Fruit fly (Drosophila melanogaster) whole organism, embryonic: ENCODE data around the gene Cortactin.

Experiments used
- Ada2b ChIP-seq: fragments of 200-800 bp; sonication (Bioruptor generic); IDR thresholded peaks from 2 replicates; pipeline ENCODE4 v1.3.6; 2022; ENCODE audit warnings: missing biosample characterization, missing genetic modification characterization
- Adf1 ChIP-seq: fragments of 200-800 bp; sonication (Bioruptor generic); IDR thresholded peaks from 2 replicates; pipeline ENCODE4 v1.3.6; 2022; ENCODE audit warnings: missing biosample characterization, missing genetic modification characterization
- Aef1 ChIP-seq: fragments of 200-800 bp; sonication (Bioruptor generic); IDR thresholded peaks from 3 replicates; pipeline ENCODE4 v1.3.6; 2022; ENCODE audit warnings: missing biosample characterization, missing genetic modification characterization
- BEAF-32 ChIP-seq: fragments of 200-800 bp; sonication (Bioruptor generic); optimal IDR thresholded peaks from 3 replicates; lab custom pipeline; 2017; ENCODE audit warnings: missing biosample characterization, missing genetic modification characterization, mild to moderate bottlenecking, moderate library complexity, missing genetic modification reagents
- CG10267 ChIP-seq: fragments of 200-800 bp; sonication (Bioruptor generic); optimal IDR thresholded peaks from 2 replicates; lab custom pipeline; 2018; ENCODE audit warnings: missing biosample characterization, mild to moderate bottlenecking, missing genetic modification characterization, moderate library complexity
- CG12071 ChIP-seq: fragments of 200-800 bp; sonication (Bioruptor generic); optimal IDR thresholded peaks from 3 replicates; lab custom pipeline; 2018; ENCODE audit warnings: missing biosample characterization, mild to moderate bottlenecking, missing genetic modification characterization
- CG12391 ChIP-seq: fragments of 200-800 bp; sonication (Bioruptor generic); optimal IDR thresholded peaks from 3 replicates; lab custom pipeline; 2018; ENCODE audit warnings: missing biosample characterization, mild to moderate bottlenecking, missing genetic modification characterization, moderate library complexity
- CG12659 ChIP-seq: fragments of 200-800 bp; sonication (Bioruptor generic); optimal IDR thresholded peaks from 3 replicates; lab custom pipeline; 2017; ENCODE audit warnings: mild to moderate bottlenecking, missing biosample characterization, missing genetic modification reagents, missing genetic modification characterization
- CG12942 ChIP-seq: fragments of 200-800 bp; sonication (Bioruptor generic); optimal IDR thresholded peaks from 3 replicates; lab custom pipeline; 2016; ENCODE audit warnings: missing biosample characterization, missing genetic modification characterization
- CG13287 ChIP-seq: fragments of 200-800 bp; sonication (Bioruptor generic); IDR thresholded peaks from 2 replicates; pipeline ENCODE4 v1.3.6; 2022; ENCODE audit warnings: missing biosample characterization, missing genetic modification characterization; ENCODE audit not compliant: partially characterized antibody
- CG15514 ChIP-seq: fragments of 200-800 bp; sonication (Bioruptor generic); optimal IDR thresholded peaks from 3 replicates; lab custom pipeline; 2017; ENCODE audit warnings: missing biosample characterization, missing genetic modification characterization, mild to moderate bottlenecking, moderate library complexity, missing genetic modification reagents
- CG16863 ChIP-seq: fragments of 200-800 bp; sonication (Bioruptor generic); optimal IDR thresholded peaks from 3 replicates; lab custom pipeline; 2016; ENCODE audit warnings: missing biosample characterization, missing genetic modification characterization
- CG17385 ChIP-seq: fragments of 200-800 bp; sonication (Bioruptor generic); optimal IDR thresholded peaks from 3 replicates; lab custom pipeline; 2018; ENCODE audit warnings: missing biosample characterization, mild to moderate bottlenecking, missing genetic modification characterization
- CG2199 ChIP-seq: fragments of 200-800 bp; sonication (Bioruptor generic); IDR thresholded peaks from 3 replicates; pipeline ENCODE4 v1.3.6; 2022; ENCODE audit warnings: missing biosample characterization, missing genetic modification characterization
- CG2889 ChIP-seq: fragments of 200-800 bp; sonication (Bioruptor generic); IDR thresholded peaks from 3 replicates; pipeline ENCODE4 v1.3.6; 2022; ENCODE audit warnings: missing biosample characterization, missing genetic modification characterization
- CG34224 ChIP-seq: fragments of 200-800 bp; sonication (Bioruptor generic); IDR thresholded peaks from 3 replicates; pipeline ENCODE4 v1.3.6; 2022; ENCODE audit warnings: missing biosample characterization, missing genetic modification characterization; ENCODE audit not compliant: partially characterized antibody
- CG4707 ChIP-seq: fragments of 200-800 bp; sonication (Bioruptor generic); optimal IDR thresholded peaks from 2 replicates; lab custom pipeline; 2018; ENCODE audit warnings: missing biosample characterization, mild to moderate bottlenecking, missing genetic modification characterization, moderate library complexity
- CG4730 ChIP-seq: fragments of 200-800 bp; sonication (Bioruptor generic); IDR thresholded peaks from 2 replicates; pipeline ENCODE4 v1.3.6; 2022; ENCODE audit warnings: missing biosample characterization, missing genetic modification characterization
- CG7839 ChIP-seq: fragments of 200-800 bp; sonication (Bioruptor generic); optimal IDR thresholded peaks from 3 replicates; lab custom pipeline; 2018; ENCODE audit warnings: missing biosample characterization, mild to moderate bottlenecking, missing genetic modification characterization, moderate library complexity
- CG9215 ChIP-seq: fragments of 200-800 bp; sonication (Bioruptor generic); IDR thresholded peaks from 2 replicates; pipeline ENCODE4 v1.3.6; 2022; ENCODE audit warnings: missing biosample characterization, missing genetic modification characterization
- CG9932 ChIP-seq: fragments of 200-800 bp; sonication (Bioruptor generic); IDR thresholded peaks from 2 replicates; pipeline ENCODE4 v1.3.6; 2022; ENCODE audit warnings: missing biosample characterization, missing genetic modification characterization
- CkIIα-i1 ChIP-seq: fragments of 200-800 bp; sonication (Bioruptor generic); IDR thresholded peaks from 2 replicates; pipeline ENCODE4 v1.3.6; 2022; ENCODE audit warnings: missing biosample characterization, missing genetic modification characterization
- D ChIP-seq, 2 experiments: fragments of 200-800 bp in 1 of 2; fragments of >200 bp in 1 of 2; sonication (Bioruptor generic) in 1 of 2; optimal IDR thresholded peaks; 2 replicates in 1 of 2; 3 replicates in 1 of 2; lab custom pipeline; 2017; ENCODE audit warnings: mild to moderate bottlenecking in 1 of 2, missing biosample characterization in 1 of 2, missing genetic modification characterization in 1 of 2, missing genetic modification reagents in 1 of 2
- Dip2 ChIP-seq: fragments of 200-800 bp; sonication (Bioruptor generic); IDR thresholded peaks from 2 replicates; pipeline ENCODE4 v1.3.6; 2022; ENCODE audit warnings: missing biosample characterization, missing genetic modification characterization
- Dll ChIP-seq: fragments of 200-800 bp; sonication (Bioruptor generic); IDR thresholded peaks from 4 replicates; pipeline ENCODE4 v1.3.6; 2022; ENCODE audit warnings: missing biosample characterization, missing genetic modification characterization; ENCODE audit not compliant: partially characterized antibody
- Dp ChIP-seq: fragments of 200-800 bp; sonication (Bioruptor generic); optimal IDR thresholded peaks from 2 replicates; lab custom pipeline; 2018; ENCODE audit warnings: missing biosample characterization, mild to moderate bottlenecking, missing genetic modification characterization, moderate library complexity
- E2f1 ChIP-seq: fragments of 200-800 bp; sonication (Bioruptor generic); IDR thresholded peaks from 2 replicates; pipeline ENCODE4 v1.3.6; 2022; ENCODE audit warnings: missing biosample characterization, missing genetic modification characterization
- E2f2 ChIP-seq: fragments of 200-800 bp; sonication (Bioruptor generic); IDR thresholded peaks from 2 replicates; pipeline ENCODE4 v1.3.6; 2022; ENCODE audit warnings: missing biosample characterization, missing genetic modification characterization
- Hmr ChIP-seq: fragments of 200-800 bp; sonication (Bioruptor generic); optimal IDR thresholded peaks from 3 replicates; lab custom pipeline; 2017; ENCODE audit warnings: mild to moderate bottlenecking, missing biosample characterization, missing genetic modification reagents, missing genetic modification characterization
- Lhr ChIP-seq: fragments of 200-800 bp; sonication (Bioruptor generic); optimal IDR thresholded peaks from 3 replicates; lab custom pipeline; 2017; ENCODE audit warnings: mild to moderate bottlenecking, missing biosample characterization, missing genetic modification reagents, missing genetic modification characterization
- Myb ChIP-seq: fragments of 200-800 bp; sonication (Bioruptor generic); optimal IDR thresholded peaks from 2 replicates; lab custom pipeline; 2016; ENCODE audit warnings: missing biosample characterization, missing genetic modification characterization
- Oaz ChIP-seq: fragments of 200-800 bp; sonication (Bioruptor generic); IDR thresholded peaks from 2 replicates; pipeline ENCODE4 v1.3.6; 2022; ENCODE audit warnings: missing biosample characterization, missing genetic modification characterization
- Six4 ChIP-seq: fragments of 200-800 bp; sonication (Bioruptor generic); optimal IDR thresholded peaks from 2 replicates; lab custom pipeline; 2016; ENCODE audit warnings: missing biosample characterization, missing genetic modification characterization
- Trl ChIP-seq, 3 experiments: fragments of >200 bp in 2 of 3; fragments of 200-800 bp in 1 of 3; sonication (Bioruptor generic) in 1 of 3; optimal IDR thresholded peaks; 2 replicates in 1 of 3; 3 replicates in 2 of 3; lab custom pipeline; 2016 to 2017; ENCODE audit warnings: missing biosample characterization in 1 of 3, missing genetic modification characterization in 1 of 3
- aop ChIP-seq: fragments of 200-800 bp; sonication (Bioruptor generic); IDR thresholded peaks from 2 replicates; pipeline ENCODE4 v1.3.6; 2022; ENCODE audit warnings: missing biosample characterization, missing genetic modification characterization
- ase ChIP-seq: fragments of 200-800 bp; sonication (Bioruptor generic); IDR thresholded peaks from 3 replicates; pipeline ENCODE4 v1.3.6; 2022; ENCODE audit warnings: missing biosample characterization, missing genetic modification characterization
- ash1 ChIP-seq: fragments of 200-800 bp; sonication (Bioruptor generic); optimal IDR thresholded peaks from 2 replicates; lab custom pipeline; 2018; ENCODE audit warnings: missing biosample characterization, mild to moderate bottlenecking, missing genetic modification characterization
- cas ChIP-seq: fragments of 200-800 bp; sonication (Bioruptor generic); IDR thresholded peaks from 2 replicates; pipeline ENCODE4 v1.3.6; 2022; ENCODE audit warnings: missing biosample characterization, missing genetic modification characterization
- da ChIP-seq: fragments of 200-800 bp; sonication (Bioruptor generic); optimal IDR thresholded peaks from 2 replicates; lab custom pipeline; 2016; ENCODE audit warnings: missing biosample characterization, missing genetic modification characterization
- dm ChIP-seq: fragments of 200-800 bp; sonication (Bioruptor generic); optimal IDR thresholded peaks from 3 replicates; lab custom pipeline; 2016; ENCODE audit warnings: missing biosample characterization, missing genetic modification characterization
- dmrt11E ChIP-seq: fragments of 200-800 bp; sonication (Bioruptor generic); optimal IDR thresholded peaks from 3 replicates; lab custom pipeline; 2018; ENCODE audit warnings: missing biosample characterization, mild to moderate bottlenecking, missing genetic modification characterization, moderate library complexity
- ems ChIP-seq: fragments of 200-800 bp; sonication (Bioruptor generic); optimal IDR thresholded peaks from 3 replicates; lab custom pipeline; 2016; ENCODE audit warnings: missing biosample characterization, missing genetic modification characterization
- hkb ChIP-seq, 2 experiments: fragments of 200-800 bp in 1 of 2; fragments of >200 bp in 1 of 2; sonication (Bioruptor generic) in 1 of 2; IDR thresholded peaks in 1 of 2; optimal IDR thresholded peaks in 1 of 2; 2 replicates each; pipeline versions ENCODE4 v1.3.6 to Lab custom; 2017 to 2022; ENCODE audit warnings: missing biosample characterization in 1 of 2, missing genetic modification characterization in 1 of 2
- kay ChIP-seq: fragments of 200-800 bp; sonication (Bioruptor generic); optimal IDR thresholded peaks from 2 replicates; lab custom pipeline; 2016; ENCODE audit warnings: missing biosample characterization, missing genetic modification characterization
- lab ChIP-seq: fragments of 200-800 bp; sonication (Bioruptor generic); optimal IDR thresholded peaks from 3 replicates; lab custom pipeline; 2017; ENCODE audit warnings: missing biosample characterization, missing genetic modification characterization, mild to moderate bottlenecking, moderate library complexity, missing genetic modification reagents
- nau ChIP-seq: fragments of 200-800 bp; sonication (Bioruptor generic); optimal IDR thresholded peaks from 3 replicates; lab custom pipeline; 2017; ENCODE audit warnings: missing biosample characterization, mild to moderate bottlenecking, missing genetic modification characterization, missing genetic modification reagents
- ranshi ChIP-seq: fragments of 200-800 bp; sonication (Bioruptor generic); IDR thresholded peaks from 2 replicates; pipeline ENCODE4 v1.3.6; 2022; ENCODE audit warnings: missing biosample characterization, missing genetic modification characterization
- wdn ChIP-seq: fragments of 200-800 bp; sonication (Bioruptor generic); IDR thresholded peaks from 2 replicates; pipeline ENCODE4 v1.3.6; 2022; ENCODE audit warnings: missing biosample characterization, missing genetic modification characterization

The Cortactin gene

dm6 chr3R:21017464-21018080 lies 46.7 kb downstream of the Cortactin start, which contains the start of gene Rlip (continued):
- TF ChIP-seq aop (GFP tag; lab: Robert Waterston, UW) = peak; percentile 64; the same call in 1 of the 2 replicates
- TF ChIP-seq Six4 (GFP tag; lab: Kevin White, UChicago) = peak; percentile 12
- no peak for TF ChIP-seq kay (GFP tag; lab: Kevin White, UChicago)
- TF ChIP-seq CG9215 = peak; percentile 25; the same call in 1 of the 2 replicates
- TF ChIP-seq D (optimal IDR thresholded peaks at IDR 0.05; lab: Kevin White, UChicago) = no peak
- TF ChIP-seq D (GFP tag; optimal IDR thresholded peaks at IDR 0.05; lab: Kevin White, UChicago) = no peak
- TF ChIP-seq CG17385 (GFP tag; lab: Kevin White, UChicago) = no peak
- peak; percentile 38; the same call in 2 of the 3 replicates for TF ChIP-seq ase (GFP tag; lab: Robert Waterston, UW)
- peak; percentile 15 for TF ChIP-seq Lhr (GFP tag; lab: Kevin White, UChicago)
- TF ChIP-seq Aef1 (GFP tag; lab: Robert Waterston, UW) = peak; percentile 38
- TF ChIP-seq CG12391 (tag; lab: Kevin White, UChicago) = no peak
- peak; percentile 19; the same call in 1 of the 2 replicates for TF ChIP-seq Oaz (GFP tag; lab: Robert Waterston, UW)
- peak; percentile 66 for TF ChIP-seq CG15514 (GFP tag; lab: Kevin White, UChicago)
- peak; percentile 46 for TF ChIP-seq BEAF-32
- TF ChIP-seq CG4730 (GFP tag; lab: Robert Waterston, UW) = no peak
- no peak for TF ChIP-seq CG4707
- peak; percentile 11 for TF ChIP-seq dmrt11E
- TF ChIP-seq CG2199 = peak; percentile 86
- no peak for TF ChIP-seq Adf1 (GFP tag; lab: Robert Waterston, UW)
- TF ChIP-seq ranshi (GFP tag; lab: Robert Waterston, UW) = peak; percentile 51; the same call in 1 of the 2 replicates
- TF ChIP-seq CG12942 (GFP tag; lab: Kevin White, UChicago) = peak; percentile 23
- TF ChIP-seq Dll (GFP tag; lab: Robert Waterston, UW) = peak; percentile 38; the same call in 1 of the 4 replicates
- no peak for TF ChIP-seq CG12071 (GFP tag; lab: Kevin White, UChicago)
- peak; percentile 56 for TF ChIP-seq CG7839 (tag; lab: Kevin White, UChicago)
- TF ChIP-seq Dp (GFP tag; lab: Kevin White, UChicago) = peak; percentile 65
- no peak for TF ChIP-seq Trl (optimal IDR thresholded peaks at IDR 0.05; lab: Kevin White, UChicago)
- TF ChIP-seq Trl (GFP tag; optimal IDR thresholded peaks at IDR 0.05; lab: Kevin White, UChicago) = peak; percentile 75
- peak; percentile 5 for TF ChIP-seq ems (GFP tag; lab: Kevin White, UChicago)
- TF ChIP-seq nau (GFP tag; lab: Kevin White, UChicago) = no peak
- peak; percentile 63 for TF ChIP-seq lab
- TF ChIP-seq E2f2 (GFP tag; lab: Robert Waterston, UW) = peak; percentile 67
- TF ChIP-seq CG34224 (GFP tag; lab: Robert Waterston, UW) = no peak
- 0 out of 2 replicates have a peak, but pooled peaks have one; percentile 27 for TF ChIP-seq E2f1
- peak; percentile 96 for TF ChIP-seq Myb (GFP tag; lab: Kevin White, UChicago)
- peak; percentile 84 for TF ChIP-seq CG9932 (GFP tag; lab: Robert Waterston, UW)
- peak; percentile 12 for TF ChIP-seq ash1 (GFP tag; lab: Kevin White, UChicago)
- TF ChIP-seq Dip2 (GFP tag; lab: Robert Waterston, UW) = no peak
- peak; percentile 21 for TF ChIP-seq CG16863 (GFP tag; lab: Kevin White, UChicago)
- TF ChIP-seq Ada2b (GFP tag; lab: Robert Waterston, UW) = no peak
- peak; percentile 96 for TF ChIP-seq CG10267 (tag; lab: Kevin White, UChicago)
- no peak for TF ChIP-seq cas (GFP tag; lab: Robert Waterston, UW)
- TF ChIP-seq CG13287 (GFP tag; lab: Robert Waterston, UW) = peak; percentile 79
- TF ChIP-seq Hmr (GFP tag; lab: Kevin White, UChicago) = peak; percentile 55
- peak; percentile 8 for TF ChIP-seq hkb (optimal IDR thresholded peaks at IDR 0.05; lab: Kevin White, UChicago)
- TF ChIP-seq hkb (GFP tag; IDR thresholded peaks at IDR 0.05; lab: Robert Waterston, UW) = 0 out of 2 replicates have a peak, but pooled peaks have one; percentile 31
- peak; percentile 35; the same call in 1 of the 2 replicates for TF ChIP-seq wdn (GFP tag; lab: Robert Waterston, UW)
- no peak for TF ChIP-seq CkIIα-i1 (GFP tag; lab: Robert Waterston, UW)
- no peak for TF ChIP-seq CG2889 (GFP tag; lab: Robert Waterston, UW)
- TF ChIP-seq da (GFP tag; lab: Kevin White, UChicago) = no peak
- TF ChIP-seq CG12659 (GFP tag; lab: Kevin White, UChicago) = peak; percentile 55
- TF ChIP-seq dm (GFP tag; lab: Kevin White, UChicago) = peak; percentile 10
